Worm (Caenorhabditis elegans) whole organism, young adult: ENCODE measurements around the gene spin-2.

Source experiments
- B0019.2 ChIP-seq: fragments of 200-800 bp; sonication (Bioruptor generic); conservative IDR thresholded peaks from 2 replicates; pipeline ENCODE4 v1.3.6; 2022; ENCODE audit warnings: missing genetic modification reagents, missing genetic modification characterization, missing compliant biosample characterization
- D2030.7 ChIP-seq: fragments of 200-800 bp; sonication (Bioruptor generic); IDR thresholded peaks from 2 replicates; pipeline ENCODE4 v1.3.6; 2022; ENCODE audit warnings: missing genetic modification reagents, missing genetic modification characterization, missing compliant biosample characterization
- F10E7.11 ChIP-seq: sonication (generic microtip); optimal IDR thresholded peaks from 2 replicates; lab custom pipeline; 2017; ENCODE audit warnings: mild to moderate bottlenecking, missing genetic modification characterization, moderate library complexity, missing compliant biosample characterization
- K11D2.4 ChIP-seq: fragments of 200-800 bp; sonication (Bioruptor generic); IDR thresholded peaks from 2 replicates; pipeline ENCODE4 v1.3.6; 2022; ENCODE audit warnings: missing genetic modification reagents, missing genetic modification characterization, missing compliant biosample characterization
- K12H6.12 ChIP-seq: fragments of 200-800 bp; sonication (Bioruptor generic); optimal IDR thresholded peaks from 2 replicates; lab custom pipeline; 2018; ENCODE audit warnings: mild to moderate bottlenecking, missing genetic modification characterization, missing compliant biosample characterization
- akir-1 ChIP-seq: fragments of 200-800 bp; sonication (Bioruptor generic); optimal IDR thresholded peaks from 2 replicates; lab custom pipeline; 2018; ENCODE audit warnings: mild to moderate bottlenecking, missing genetic modification characterization, moderate library complexity, missing compliant biosample characterization
- atf-7 ChIP-seq: sonication (generic microtip); optimal IDR thresholded peaks from 2 replicates; lab custom pipeline; 2017; ENCODE audit warnings: mild to moderate bottlenecking, missing genetic modification characterization, missing compliant biosample characterization
- athp-1 ChIP-seq: sonication (generic microtip); optimal IDR thresholded peaks from 2 replicates; lab custom pipeline; 2017; ENCODE audit warnings: mild to moderate bottlenecking, missing genetic modification characterization, missing compliant biosample characterization
- attf-6 ChIP-seq: fragments of 200-800 bp; sonication (Bioruptor generic); IDR thresholded peaks from 2 replicates; pipeline ENCODE4 v1.3.6; 2022; ENCODE audit warnings: missing genetic modification reagents, missing genetic modification characterization, missing compliant biosample characterization
- cebp-2 ChIP-seq: fragments of 200-800 bp; sonication (Bioruptor generic); IDR thresholded peaks from 2 replicates; pipeline ENCODE4 v1.3.6; 2022; ENCODE audit warnings: missing genetic modification characterization, missing compliant biosample characterization
- ceh-100 ChIP-seq: fragments of 200-800 bp; sonication (Bioruptor generic); IDR thresholded peaks from 2 replicates; pipeline ENCODE4 v1.3.6; 2022; ENCODE audit warnings: missing genetic modification reagents, missing genetic modification characterization, missing compliant biosample characterization
- ceh-27 ChIP-seq: fragments of 200-800 bp; sonication (Bioruptor generic); optimal IDR thresholded peaks from 2 replicates; lab custom pipeline; 2018; ENCODE audit warnings: mild to moderate bottlenecking, missing genetic modification characterization, moderate library complexity, missing compliant biosample characterization
- ets-4 ChIP-seq: fragments of 200-800 bp; sonication (Bioruptor generic); optimal IDR thresholded peaks from 2 replicates; lab custom pipeline; 2018; ENCODE audit warnings: mild to moderate bottlenecking, missing genetic modification characterization, missing compliant biosample characterization
- hlh-12 ChIP-seq: sonication (generic microtip); optimal IDR thresholded peaks from 2 replicates; lab custom pipeline; 2016; ENCODE audit warnings: missing genetic modification characterization, missing compliant biosample characterization
- hlh-26 ChIP-seq: fragments of 200-800 bp; sonication (Bioruptor generic); conservative IDR thresholded peaks from 2 replicates; pipeline ENCODE4 v1.3.6; 2022; ENCODE audit warnings: missing genetic modification reagents, missing genetic modification characterization, missing compliant biosample characterization
- hmg-1.2 ChIP-seq: fragments of 200-800 bp; sonication (Bioruptor generic); IDR thresholded peaks from 2 replicates; pipeline ENCODE4 v1.3.6; 2022; ENCODE audit warnings: missing genetic modification reagents, missing genetic modification characterization, missing compliant biosample characterization
- hrde-1 ChIP-seq: sonication (generic microtip); optimal IDR thresholded peaks from 2 replicates; lab custom pipeline; 2016; ENCODE audit warnings: missing genetic modification characterization, mild to moderate bottlenecking, missing compliant biosample characterization, moderate library complexity, missing genotype, missing genetic modification reagents, borderline replicate concordance
- mes-4 ChIP-seq: sonication (generic microtip); optimal IDR thresholded peaks from 2 replicates; lab custom pipeline; 2016; ENCODE audit warnings: missing genotype, missing genetic modification characterization, missing compliant biosample characterization
- nhr-90 ChIP-seq: sonication (generic microtip); optimal IDR thresholded peaks from 2 replicates; lab custom pipeline; 2016; ENCODE audit warnings: missing genotype, mild to moderate bottlenecking, missing genetic modification characterization, missing compliant biosample characterization
- sdz-38 ChIP-seq: sonication (generic microtip); optimal IDR thresholded peaks from 2 replicates; lab custom pipeline; 2016; ENCODE audit warnings: missing genotype, missing genetic modification characterization, missing compliant biosample characterization
- snpc-1.3 ChIP-seq: sonication (generic microtip); optimal IDR thresholded peaks from 2 replicates; lab custom pipeline; 2017; ENCODE audit warnings: missing genetic modification characterization, mild to moderate bottlenecking, missing compliant biosample characterization, antibody characterized with exemption, moderate library complexity, missing genotype, missing genetic modification reagents; ENCODE audit not compliant: insufficient read depth
- sptf-2 ChIP-seq: fragments of 200-800 bp; sonication (Bioruptor generic); optimal IDR thresholded peaks from 2 replicates; lab custom pipeline; 2018; ENCODE audit warnings: mild to moderate bottlenecking, missing genetic modification characterization, missing compliant biosample characterization
- unc-130 ChIP-seq: sonication (generic microtip); optimal IDR thresholded peaks from 2 replicates; lab custom pipeline; 2016; ENCODE audit warnings: missing genetic modification reagents, missing genetic modification characterization, missing compliant biosample characterization
- zfh-2 ChIP-seq: fragments of 200-800 bp; sonication (Bioruptor generic); conservative IDR thresholded peaks from 2 replicates; pipeline ENCODE4 v1.3.6; 2022; ENCODE audit warnings: missing genetic modification reagents, missing genetic modification characterization, missing compliant biosample characterization
- zim-3 ChIP-seq: sonication (generic microtip); optimal IDR thresholded peaks from 2 replicates; lab custom pipeline; 2017; ENCODE audit warnings: mild to moderate bottlenecking, missing genetic modification characterization, moderate library complexity, missing compliant biosample characterization

spin-2 gene

DNA sequence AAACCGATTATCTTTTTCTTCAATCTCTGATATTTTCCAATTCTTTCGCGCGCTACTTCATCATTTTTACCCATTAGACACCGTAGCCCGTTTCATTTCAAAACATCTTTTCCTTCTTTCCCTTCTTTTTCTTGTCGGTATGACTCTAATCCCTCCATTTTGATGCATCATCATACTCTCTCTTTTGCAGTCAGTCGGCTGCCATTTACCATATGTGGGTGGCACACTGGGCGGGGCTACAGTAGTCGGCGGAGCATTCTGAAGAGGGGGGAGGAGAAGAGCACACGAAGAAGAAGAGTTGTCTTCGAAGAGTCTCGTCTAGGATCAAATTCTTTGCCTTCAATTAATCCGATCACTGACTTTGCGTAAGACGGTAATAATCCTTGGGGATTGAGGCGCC is 32.0 kb downstream of the spin-2 start, which contains the start of gene unc-30:
unc-30 (plus strand) TSS at position 184 of the 400 bp plus-strand sequence.
- TF ChIP-seq ets-4 (GFP tag; lab: Kevin White, UChicago) (no peak), K12H6.12 (tag; lab: Kevin White, UChicago) (peak; percentile 38)
- TF ChIP-seq, all 124 proteins: peak for 1

DNA sequence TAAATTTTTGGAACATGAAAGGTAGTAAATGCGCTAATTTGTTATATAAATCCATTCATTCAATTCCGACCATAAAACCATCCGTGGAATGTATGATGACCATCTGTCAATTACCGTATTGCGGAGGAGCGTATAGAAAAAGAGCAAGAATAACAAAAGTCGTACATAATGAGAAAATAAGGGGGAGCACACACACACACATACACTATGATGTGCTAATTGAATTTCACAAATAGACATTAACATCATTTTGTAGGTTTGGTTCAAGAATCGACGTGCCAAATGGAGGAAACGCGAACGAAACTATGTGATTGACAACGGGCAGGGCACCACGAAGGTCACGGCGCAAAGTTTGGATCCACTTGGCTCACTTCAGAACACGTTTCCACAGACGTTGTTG is 34.6 kb downstream of the spin-2 start:
- TF ChIP-seq K11D2.4 (GFP tag; lab: Robert Waterston, UW) (no peak), K12H6.12 (tag; lab: Kevin White, UChicago) (no peak), unc-130 (GFP tag; lab: Kevin White, UChicago) (no peak), sdz-38 (tag; lab: Kevin White, UChicago) (no peak), F10E7.11 (tag; lab: Kevin White, UChicago) (no peak), D2030.7 (no peak), hlh-12 (tag; lab: Kevin White, UChicago) (no peak), zim-3 (tag; lab: Kevin White, UChicago) (no peak), atf-7 (tag; lab: Kevin White, UChicago) (no peak), akir-1 (GFP tag; lab: Kevin White, UChicago) (no peak), hrde-1 (tag; lab: Kevin White, UChicago) (no peak), B0019.2 (GFP tag; lab: Robert Waterston, UW) (no peak), sptf-2 (GFP tag; lab: Kevin White, UChicago) (no peak), attf-6 (no peak), snpc-1.3 (tag; lab: Kevin White, UChicago) (no peak), hmg-1.2 (GFP tag; lab: Robert Waterston, UW) (no peak), nhr-90 (tag; lab: Kevin White, UChicago) (no peak), athp-1 (tag; lab: Kevin White, UChicago) (no peak)

- TF ChIP-seq zfh-2 (0 out of 2 replicates have a peak, but pooled peaks have one; percentile 15), cebp-2 (GFP tag; lab: Robert Waterston, UW) (0 out of 2 replicates have a peak, but pooled peaks have one; percentile 41), mes-4 (no peak)
Observed at ce11 chrIV:13125999-13126398, 39.2 kb downstream of the spin-2 start.

ce11 chrIV:13127720-13128119 is 40.9 kb downstream of the spin-2 start:
- TF ChIP-seq cebp-2 (GFP tag; lab: Robert Waterston, UW) (0 out of 2 replicates have a peak, but pooled peaks have one; percentile 51), hlh-26 (GFP tag; lab: Robert Waterston, UW) (no peak), ceh-27 (GFP tag; lab: Kevin White, UChicago) (no peak), ceh-100 (GFP tag; lab: Robert Waterston, UW) (no peak)
